Worm (Caenorhabditis elegans): Measurements from ENCODE around the gene idpa-3.

idpa-3 gene

DNA sequence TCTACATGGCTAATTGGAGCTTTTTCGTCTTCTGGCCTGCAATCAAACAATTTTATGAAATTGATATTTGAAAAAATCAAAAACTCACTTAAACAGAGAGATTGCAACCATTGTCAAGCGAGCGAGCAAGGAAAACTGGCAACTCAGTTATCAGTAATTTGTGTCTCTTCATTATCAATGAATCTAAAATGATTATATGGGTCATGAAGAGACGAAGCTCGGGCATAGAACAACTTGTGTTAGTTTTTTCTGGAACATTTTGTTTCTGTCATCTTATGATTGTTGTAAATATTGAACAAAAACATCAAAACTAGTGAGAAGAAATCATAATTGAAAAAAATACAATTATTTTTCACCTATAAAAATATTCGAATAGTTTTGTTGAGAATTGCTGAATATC, 4.7 kb downstream of the idpa-3 start, which contains the start of gene R07E3.1 (continued):
- no peak for TF ChIP-seq nfya-1 (tag; optimal IDR thresholded peaks at IDR 0.05; ENCODE audit: insufficient read depth)

DNA sequence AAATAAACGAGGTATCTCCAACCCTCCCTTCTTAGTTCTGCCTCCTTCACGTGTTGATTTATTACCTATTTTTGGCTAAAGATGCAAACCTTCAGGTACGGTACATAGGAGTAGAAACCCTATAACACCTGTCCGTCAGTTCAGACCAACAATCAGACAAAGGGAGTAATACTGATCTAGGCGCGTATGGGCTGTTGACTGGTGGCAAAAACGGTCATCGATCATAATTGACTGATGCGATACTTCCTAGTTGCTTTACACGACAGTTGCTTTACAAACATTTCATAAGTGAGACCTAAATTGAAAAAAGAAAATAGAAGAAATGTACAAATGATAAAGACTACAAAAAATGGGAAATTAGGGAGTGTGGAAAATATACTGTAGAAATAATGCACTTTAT, 13.9 kb downstream of the idpa-3 start:
- no peak for TF ChIP-seq aly-2 (tag; optimal IDR thresholded peaks at IDR 0.05)
- TF ChIP-seq nhr-23 (tag; optimal IDR thresholded peaks at IDR 0.05) = peak; percentile 33
- TF ChIP-seq fos-1 (tag; optimal IDR thresholded peaks at IDR 0.05) = no peak
- TF ChIP-seq ZK546.5 (tag; optimal IDR thresholded peaks at IDR 0.05) = no peak
- no peak for TF ChIP-seq jun-1 (tag; optimal IDR thresholded peaks at IDR 0.05)
- no peak for TF ChIP-seq nfya-1 (tag; optimal IDR thresholded peaks at IDR 0.05; ENCODE audit: insufficient read depth)

DNA sequence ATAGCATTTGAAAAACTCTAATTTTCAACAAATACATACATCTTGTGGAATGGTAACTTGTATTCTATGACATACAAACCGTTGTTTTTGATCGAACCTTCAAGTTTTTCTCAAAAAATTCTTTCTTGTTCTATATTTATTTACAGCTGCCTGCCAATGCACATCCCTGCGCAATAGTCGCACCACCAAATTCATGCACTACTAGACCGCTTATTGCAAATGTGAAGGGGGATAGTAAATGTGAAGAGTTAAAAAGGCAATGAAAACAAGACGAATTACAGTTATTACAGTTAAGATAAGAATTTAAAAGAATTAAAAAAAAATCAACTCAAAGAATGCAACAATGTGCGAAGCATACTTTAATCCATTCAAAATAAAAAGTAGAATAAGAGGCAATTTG, 17.6 kb downstream of the idpa-3 start:
- TF ChIP-seq zag-1 (tag; optimal IDR thresholded peaks at IDR 0.05) (no peak), ztf-11 (tag; optimal IDR thresholded peaks at IDR 0.05) (no peak), lin-15B (tag; optimal IDR thresholded peaks at IDR 0.05) (no peak), unc-39 (tag; optimal IDR thresholded peaks at IDR 0.05) (no peak), lsy-12 (tag; optimal IDR thresholded peaks at IDR 0.05) (no peak), nhr-77 (tag; optimal IDR thresholded peaks at IDR 0.05) (no peak), aly-2 (tag; optimal IDR thresholded peaks at IDR 0.05) (no peak), ceh-9 (tag; optimal IDR thresholded peaks at IDR 0.05) (no peak), hmg-11 (tag; optimal IDR thresholded peaks at IDR 0.05) (no peak), nhr-23 (tag; optimal IDR thresholded peaks at IDR 0.05) (no peak), nhr-237 (tag; optimal IDR thresholded peaks at IDR 0.05) (no peak), daf-12 (tag; optimal IDR thresholded peaks at IDR 0.05) (no peak), elt-3 (tag; optimal IDR thresholded peaks at IDR 0.05) (no peak), nhr-25 (tag; optimal IDR thresholded peaks at IDR 0.05) (no peak), eor-1 (tag; optimal IDR thresholded peaks at IDR 0.05) (no peak), ZK546.5 (tag; optimal IDR thresholded peaks at IDR 0.05) (no peak), nhr-12 (tag; optimal IDR thresholded peaks at IDR 0.05) (no peak), ztf-4 (tag; optimal IDR thresholded peaks at IDR 0.05) (no peak), ceh-16 (tag; optimal IDR thresholded peaks at IDR 0.05) (no peak)

DNA sequence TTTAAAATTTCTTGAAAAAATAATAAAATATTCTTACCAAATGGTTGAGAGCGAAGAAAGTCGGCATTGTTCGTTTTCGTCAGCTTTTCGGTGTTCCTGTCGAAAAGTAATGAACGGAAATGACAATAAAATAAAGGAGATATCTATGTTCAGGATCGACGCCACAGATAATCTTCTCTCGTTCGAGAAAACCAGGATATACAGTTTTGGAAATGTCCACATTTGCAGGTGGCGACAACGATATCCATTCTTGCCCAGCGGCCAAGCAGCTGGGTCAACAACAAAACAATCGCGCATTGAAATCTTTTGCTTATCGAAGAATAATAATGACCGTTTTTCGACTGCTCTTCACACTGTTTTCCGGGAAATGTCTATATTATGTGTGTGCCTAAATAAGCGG, 19.4 kb downstream of the idpa-3 start, which contains the start of gene R07E3.7:
TSS of gene R07E3.7 (minus strand) at position 101 of the 400 bp plus-strand sequence.
- TF ChIP-seq lin-39 (tag; optimal IDR thresholded peaks at IDR 0.05) = no peak

DNA sequence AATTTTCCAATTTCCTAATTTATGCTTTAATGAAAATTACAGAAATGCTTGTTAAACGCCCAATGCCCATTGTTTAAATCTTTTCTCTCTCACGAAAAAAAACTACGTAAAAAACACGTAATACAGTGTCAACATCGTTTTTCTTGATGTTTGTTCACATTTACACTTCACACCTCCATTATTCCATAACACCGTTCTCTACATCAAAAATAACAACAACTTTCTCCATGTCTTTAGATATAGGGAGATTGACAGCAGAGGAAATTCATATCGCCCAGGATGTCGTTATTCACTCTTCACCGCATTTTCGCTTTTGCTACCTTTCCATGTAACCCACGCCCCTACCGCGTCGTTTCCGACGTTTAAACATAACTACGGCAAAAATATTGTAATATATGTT, 21.8 kb downstream of the idpa-3 start, which contains the start of gene efhc-1:
TSS of gene efhc-1 (plus strand) at position 301 of the 400 bp plus-strand sequence.
- no peak for TF ChIP-seq egl-27 (tag; optimal IDR thresholded peaks at IDR 0.05)
- no peak for TF ChIP-seq zag-1 (tag; optimal IDR thresholded peaks at IDR 0.05)
- TF ChIP-seq nhr-25 (tag; optimal IDR thresholded peaks at IDR 0.05) = no peak
- no peak for TF ChIP-seq R02D3.7 (tag; optimal IDR thresholded peaks at IDR 0.05)
- no peak for TF ChIP-seq nhr-76 (tag; optimal IDR thresholded peaks at IDR 0.05)
- TF ChIP-seq pha-4 (tag; optimal IDR thresholded peaks at IDR 0.05) = no peak
- no peak for TF ChIP-seq lin-39 (tag; optimal IDR thresholded peaks at IDR 0.05)
- TF ChIP-seq nhr-11 (tag; optimal IDR thresholded peaks at IDR 0.05) = no peak
- TF ChIP-seq hmg-11 (tag; optimal IDR thresholded peaks at IDR 0.05) = no peak
- no peak for TF ChIP-seq unc-62 (GFP tag; optimal IDR thresholded peaks at IDR 0.05)
- no peak for TF ChIP-seq ceh-9 (tag; optimal IDR thresholded peaks at IDR 0.05)
- no peak for TF ChIP-seq nhr-237 (tag; optimal IDR thresholded peaks at IDR 0.05)

DNA sequence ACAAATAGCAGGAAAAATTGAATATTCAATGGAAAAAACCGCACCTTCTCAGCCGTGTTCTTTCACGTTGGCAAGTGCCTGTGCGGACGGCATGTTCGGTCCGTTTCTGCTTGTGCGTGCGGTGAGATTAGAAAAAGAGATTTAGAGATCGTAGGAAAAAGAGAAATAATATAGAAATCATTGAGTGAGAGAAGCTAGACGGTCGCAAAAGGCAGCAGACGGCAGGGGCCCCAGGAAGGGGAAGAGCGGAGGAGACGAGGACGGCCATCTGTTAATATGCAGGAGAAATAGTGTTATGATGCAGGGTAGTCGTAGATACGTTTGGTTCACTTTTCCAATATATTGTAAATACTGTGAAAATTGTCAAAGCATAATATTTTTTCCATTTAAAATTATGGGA, 36.3 kb downstream of the idpa-3 start, which contains the start of gene Y49A10A.2:
TSS of gene Y49A10A.2 (minus strand) at position 109 of the 400 bp plus-strand sequence.
- TF ChIP-seq ceh-82 (tag; optimal IDR thresholded peaks at IDR 0.05) = no peak
- no peak for TF ChIP-seq tbx-2 (tag; optimal IDR thresholded peaks at IDR 0.05)
- TF ChIP-seq fkh-10 (GFP tag; optimal IDR thresholded peaks at IDR 0.05) = no peak
- no peak for TF ChIP-seq nhr-77 (tag; optimal IDR thresholded peaks at IDR 0.05)
- TF ChIP-seq nhr-237 (tag; optimal IDR thresholded peaks at IDR 0.05) = no peak
- TF ChIP-seq pqm-1 (tag; optimal IDR thresholded peaks at IDR 0.05) = no peak
- peak; percentile 21 for TF ChIP-seq nhr-23 (tag; optimal IDR thresholded peaks at IDR 0.05)
- TF ChIP-seq hmg-11 (tag; optimal IDR thresholded peaks at IDR 0.05) = peak; percentile 45
- TF ChIP-seq aly-2 (tag; optimal IDR thresholded peaks at IDR 0.05) = no peak
- TF ChIP-seq ztf-4 (tag; optimal IDR thresholded peaks at IDR 0.05) = no peak
- TF ChIP-seq pha-4 (tag; optimal IDR thresholded peaks at IDR 0.05) = peak; percentile 36
- TF ChIP-seq daf-12 (tag; optimal IDR thresholded peaks at IDR 0.05) = no peak
- no peak for TF ChIP-seq ceh-28 (tag; optimal IDR thresholded peaks at IDR 0.05)
- TF ChIP-seq nhr-43 (tag; optimal IDR thresholded peaks at IDR 0.05; ENCODE audit: poor library complexity, severe bottlenecking) = no peak
- no peak for TF ChIP-seq ZK546.5 (tag; optimal IDR thresholded peaks at IDR 0.05)
- no peak for TF ChIP-seq nhr-76 (tag; optimal IDR thresholded peaks at IDR 0.05)
- no peak for TF ChIP-seq nhr-12 (tag; optimal IDR thresholded peaks at IDR 0.05)
- no peak for TF ChIP-seq fkh-2 (tag; optimal IDR thresholded peaks at IDR 0.05)
- TF ChIP-seq snpc-4 (tag; optimal IDR thresholded peaks at IDR 0.05) = peak; percentile 23
- TF ChIP-seq unc-62 (GFP tag; optimal IDR thresholded peaks at IDR 0.05) = no peak
- peak; percentile 49 for TF ChIP-seq nfya-1 (tag; optimal IDR thresholded peaks at IDR 0.05; ENCODE audit: insufficient read depth)
